Worm (Caenorhabditis elegans) whole organism, L4 larva: ENCODE results near the gene C49H3.16.
"Not testable (repeated sequence)": the region's sequence is repeated elsewhere in the genome, so short reads cannot be mapped to it uniquely, and the experiment has no call there.

Source experiments
- R02D3.7 ChIP-seq: fragments of 150-350 bp; sonication (generic microtip); optimal IDR thresholded peaks from 3 replicates; lab custom pipeline; 2014; ENCODE audit warnings: missing biosample characterization, missing genetic modification characterization
- T20F7.1 ChIP-seq: fragments of 200-800 bp; sonication (Bioruptor generic); optimal IDR thresholded peaks from 2 replicates; lab custom pipeline; 2018; ENCODE audit warnings: mild to moderate bottlenecking, missing genetic modification characterization, missing compliant biosample characterization
- T26A8.4 ChIP-seq: fragments of 200-800 bp; sonication (Bioruptor generic); IDR thresholded peaks from 2 replicates; pipeline ENCODE4 v1.3.6; 2022; ENCODE audit warnings: missing genetic modification characterization, missing compliant biosample characterization
- Y48G9A.11 ChIP-seq: fragments of 200-800 bp; sonication (Bioruptor generic); IDR thresholded peaks from 2 replicates; pipeline ENCODE4 v1.3.6; 2022; ENCODE audit warnings: missing genetic modification reagents, missing genetic modification characterization, missing compliant biosample characterization
- ZK546.5 ChIP-seq, 2 experiments: sonication (generic microtip); optimal IDR thresholded peaks; 2 replicates each; lab custom pipeline; 2017; ENCODE audit warnings: missing biosample characterization in 2 of 2, missing genetic modification characterization in 2 of 2
- aha-1 ChIP-seq: fragments of 150-350 bp; peaks from one replicate; lab custom pipeline; 2014; ENCODE audit warnings: missing biosample characterization, missing genetic modification characterization
- arid-1 ChIP-seq: fragments of 200-800 bp; sonication (Bioruptor generic); conservative IDR thresholded peaks from 2 replicates; pipeline ENCODE4 v1.3.6; 2022; ENCODE audit warnings: missing genetic modification reagents, missing genetic modification characterization, missing compliant biosample characterization
- ceh-20 ChIP-seq: fragments of 200-800 bp; sonication (Bioruptor generic); IDR thresholded peaks from 2 replicates; pipeline ENCODE4 v1.3.6; 2022; ENCODE audit warnings: missing genetic modification reagents, missing genetic modification characterization, missing compliant biosample characterization
- ceh-44 ChIP-seq: fragments of 200-800 bp; sonication (Bioruptor generic); IDR thresholded peaks from 2 replicates; pipeline ENCODE4 v1.3.6; 2022; ENCODE audit warnings: missing genetic modification reagents, missing genetic modification characterization, missing compliant biosample characterization
- ceh-62 ChIP-seq: sonication (generic microtip); optimal IDR thresholded peaks from 2 replicates; lab custom pipeline; 2017; ENCODE audit warnings: missing biosample characterization, missing genetic modification characterization
- ctbp-1 ChIP-seq: fragments of 200-800 bp; sonication (Bioruptor generic); IDR thresholded peaks from 2 replicates; pipeline ENCODE4 v1.3.6; 2022; ENCODE audit warnings: missing genetic modification reagents, missing genetic modification characterization, missing compliant biosample characterization
- dmd-9 ChIP-seq: fragments of 200-800 bp; sonication (Bioruptor generic); IDR thresholded peaks from 2 replicates; pipeline ENCODE4 v1.3.6; 2022; ENCODE audit warnings: missing genetic modification reagents, missing genetic modification characterization, missing compliant biosample characterization
- duxl-1 ChIP-seq: sonication (generic microtip); optimal IDR thresholded peaks from 2 replicates; lab custom pipeline; 2016; ENCODE audit warnings: mild to moderate bottlenecking, missing genetic modification characterization, moderate library complexity, missing compliant biosample characterization; ENCODE audit not compliant: poor library complexity
- egl-43 ChIP-seq: fragments of 200-800 bp; sonication (Bioruptor generic); IDR thresholded peaks from 2 replicates; pipeline ENCODE4 v1.3.6; 2022; ENCODE audit warnings: missing genetic modification reagents, missing genetic modification characterization, missing compliant biosample characterization
- hmg-1.1 ChIP-seq: fragments of 200-800 bp; sonication (Bioruptor generic); IDR thresholded peaks from 2 replicates; pipeline ENCODE4 v1.3.6; 2022; ENCODE audit warnings: missing genetic modification reagents, missing genetic modification characterization, missing compliant biosample characterization
- lin-38 ChIP-seq: fragments of 200-800 bp; sonication (Bioruptor generic); IDR thresholded peaks from 2 replicates; pipeline ENCODE4 v1.3.6; 2022; ENCODE audit warnings: missing genetic modification reagents, missing genetic modification characterization, missing compliant biosample characterization
- lsy-2 ChIP-seq, 2 experiments: fragments of 150-350 bp in 1 of 2; sonication (generic microtip) in 1 of 2; optimal IDR thresholded peaks; 2 replicates each; lab custom pipeline; 2014 to 2017; ENCODE audit warnings: missing biosample characterization in 2 of 2, missing genetic modification characterization in 2 of 2
- mes-2 ChIP-seq: sonication (generic microtip); optimal IDR thresholded peaks from 2 replicates; lab custom pipeline; 2016; ENCODE audit warnings: missing genotype, mild to moderate bottlenecking, missing genetic modification characterization, missing compliant biosample characterization; ENCODE audit not compliant: poor library complexity, severe bottlenecking
- nhr-111 ChIP-seq: fragments of 200-800 bp; sonication (Bioruptor generic); optimal IDR thresholded peaks from 2 replicates; lab custom pipeline; 2018; ENCODE audit warnings: mild to moderate bottlenecking, missing genetic modification characterization, missing compliant biosample characterization
- nhr-42 ChIP-seq: fragments of 200-800 bp; sonication (Bioruptor generic); IDR thresholded peaks from 2 replicates; pipeline ENCODE4 v1.3.6; 2022; ENCODE audit warnings: missing genetic modification characterization, missing compliant biosample characterization
- nhr-48 ChIP-seq: sonication (generic microtip); optimal IDR thresholded peaks from 2 replicates; lab custom pipeline; 2016; ENCODE audit warnings: mild to moderate bottlenecking, missing genetic modification characterization, missing compliant biosample characterization
- pha-4 ChIP-seq, 2 experiments: fragments of 150-350 bp in 1 of 2; fragments of 200-800 bp in 1 of 2; sonication (Bioruptor generic) in 1 of 2; IDR thresholded peaks in 1 of 2; optimal IDR thresholded peaks in 1 of 2; 2 replicates each; pipeline versions ENCODE4 v1.3.6 to Lab custom; 2014 to 2022; ENCODE audit warnings: missing genetic modification characterization in 2 of 2, missing genetic modification reagents in 2 of 2, missing biosample characterization in 1 of 2, missing compliant biosample characterization in 1 of 2
- sdz-12 ChIP-seq: fragments of 200-800 bp; sonication (Bioruptor generic); optimal IDR thresholded peaks from 2 replicates; lab custom pipeline; 2018; ENCODE audit warnings: mild to moderate bottlenecking, missing genetic modification characterization, missing compliant biosample characterization
- set-16 ChIP-seq: fragments of 200-800 bp; sonication (Bioruptor generic); IDR thresholded peaks from 2 replicates; pipeline ENCODE4 v1.3.6; 2022; ENCODE audit warnings: missing genetic modification reagents, missing genetic modification characterization, missing compliant biosample characterization
- snpc-1.2 ChIP-seq: fragments of 200-800 bp; sonication (Bioruptor generic); IDR thresholded peaks from 2 replicates; pipeline ENCODE4 v1.3.6; 2022; ENCODE audit warnings: missing genetic modification reagents, missing genetic modification characterization, missing compliant biosample characterization
- tra-1 ChIP-seq: fragments of 200-800 bp; sonication (Bioruptor generic); IDR thresholded peaks from 2 replicates; pipeline ENCODE4 v1.3.6; 2022; ENCODE audit warnings: missing genetic modification reagents, missing genetic modification characterization, missing compliant biosample characterization
- unc-130 ChIP-seq: sonication (generic microtip); optimal IDR thresholded peaks from 2 replicates; lab custom pipeline; 2016; ENCODE audit warnings: missing genetic modification reagents, missing genetic modification characterization, missing compliant biosample characterization
- unc-62 ChIP-seq, 3 experiments: fragments of 150-350 bp in 1 of 3; sonication (generic microtip); optimal IDR thresholded peaks in 2 of 3; peaks in 1 of 3; 1 replicate in 1 of 3; 2 replicates in 2 of 3; lab custom pipeline; 2014 to 2017; ENCODE audit warnings: missing biosample characterization in 3 of 3, missing genetic modification characterization in 3 of 3, missing genetic modification reagents in 3 of 3, missing genotype in 1 of 3
- vab-7 ChIP-seq: fragments of 200-800 bp; sonication (Bioruptor generic); IDR thresholded peaks from 2 replicates; pipeline ENCODE4 v1.3.6; 2022; ENCODE audit warnings: missing genetic modification reagents, missing genetic modification characterization, missing compliant biosample characterization

The C49H3.16 gene

ce11 chrIV:7946899-7947499, 26.8 kb downstream of the C49H3.16 start, which contains the start of gene F20D12.12 (continued):
- TF ChIP-seq T20F7.1 (GFP tag; lab: Kevin White, UChicago), result peak; percentile 79

- TF ChIP-seq lin-38 (GFP tag; lab: Robert Waterston, UW), result peak; percentile 75
- peak; percentile 54; the same call in 1 of the 2 replicates for TF ChIP-seq dmd-9 (GFP tag; lab: Robert Waterston, UW)
- peak; percentile 59 for TF ChIP-seq mes-2 (tag; lab: Kevin White, UChicago)
- peak; percentile 11 for TF ChIP-seq unc-130
- TF ChIP-seq lsy-2 (tag; optimal IDR thresholded peaks at IDR 0.05; lab: Kevin White, UChicago), result peak in 1 of 2 experiments; percentile 66
- TF ChIP-seq vab-7 (GFP tag; lab: Robert Waterston, UW), result peak; percentile 83
- TF ChIP-seq ctbp-1, result 0 out of 2 replicates have a peak, but pooled peaks have one; percentile 41
- TF ChIP-seq set-16 (GFP tag; lab: Robert Waterston, UW), result peak; percentile 34; the same call in 1 of the 2 replicates
- peak; percentile 72 for TF ChIP-seq egl-43 (GFP tag; lab: Robert Waterston, UW)
- peak; percentile 30; the same call in 1 of the 2 replicates for TF ChIP-seq T26A8.4
- TF ChIP-seq T20F7.1 (GFP tag; lab: Kevin White, UChicago), result peak; percentile 48
- TF ChIP-seq Y48G9A.11 (GFP tag; lab: Robert Waterston, UW), result peak; percentile 49
- peak; percentile 79 for TF ChIP-seq hmg-1.1 (GFP tag; lab: Robert Waterston, UW)
- 0 out of 2 replicates have a peak, but pooled peaks have one; percentile 36 for TF ChIP-seq pha-4 (GFP tag; IDR thresholded peaks at IDR 0.05; lab: Robert Waterston, UW)
- not testable (repeated sequence) for TF ChIP-seq pha-4 (tag; optimal IDR thresholded peaks at IDR 0.05; lab: Kevin White, UChicago)
- TF ChIP-seq ceh-44, result peak; percentile 49; the same call in 1 of the 2 replicates
- TF ChIP-seq ceh-20 (GFP tag; lab: Robert Waterston, UW), result peak; percentile 60; the same call in 1 of the 2 replicates
- 0 out of 2 replicates have a peak, but pooled peaks have one; percentile 25 for TF ChIP-seq nhr-42 (GFP tag; lab: Robert Waterston, UW)
- peak; percentile 50 for TF ChIP-seq snpc-1.2
- 0 out of 2 replicates have a peak, but pooled peaks have one; percentile 15 for TF ChIP-seq arid-1 (GFP tag; lab: Robert Waterston, UW)
- 0 out of 2 replicates have a peak, but pooled peaks have one; percentile 48 for TF ChIP-seq tra-1 (GFP tag; lab: Robert Waterston, UW)
Measured at ce11 chrIV:7948290-7948689, 28.1 kb downstream of the C49H3.16 start, which contains the start of gene mcm-3AP. Gene mcm-3AP (plus strand): TSS chrIV:7948672.

ce11 chrIV:7954006-7954405, 33.8 kb downstream of the C49H3.16 start:
- TF ChIP-seq nhr-111 (GFP tag; lab: Kevin White, UChicago) (no peak), unc-62 (GFP tag; optimal IDR thresholded peaks at IDR 0.05 in 1 of 2; lab: Kevin White, UChicago) (peak in 1 of 2 experiments; percentile 80), unc-62 (tag; optimal IDR thresholded peaks at IDR 0.05; lab: Kevin White, UChicago) (no peak)
- TF ChIP-seq, all 104 proteins: peak for 1

ce11 chrIV:7955849-7956248, 35.6 kb downstream of the C49H3.16 start, which contains the start of gene ceh-19:
Gene ceh-19 (minus strand): TSS chrIV:7955949.
- TF ChIP-seq sdz-12 (GFP tag; lab: Kevin White, UChicago) (no peak), vab-7 (GFP tag; lab: Robert Waterston, UW) (no peak), hmg-1.1 (GFP tag; lab: Robert Waterston, UW) (no peak), duxl-1 (no peak), ceh-62 (tag; lab: Kevin White, UChicago) (no peak), nhr-48 (tag; lab: Kevin White, UChicago) (no peak), R02D3.7 (no peak), aha-1 (tag; lab: Kevin White, UChicago) (peak; percentile 57), ZK546.5 (tag; optimal IDR thresholded peaks at IDR 0.05; lab: Kevin White, UChicago) (no peak)
